Worm (Caenorhabditis elegans) whole organism, L4 larva: ENCODE results near the gene acdh-13.

Source experiments
- D1046.2 ChIP-seq: fragments of 200-800 bp; sonication (Bioruptor generic); IDR thresholded peaks from 2 replicates; pipeline ENCODE4 v1.3.6; 2022; ENCODE audit warnings: missing genetic modification characterization, missing compliant biosample characterization
- F10B5.3 ChIP-seq: sonication (generic microtip); optimal IDR thresholded peaks from 2 replicates; lab custom pipeline; 2016; ENCODE audit warnings: mild to moderate bottlenecking, missing genetic modification characterization, missing compliant biosample characterization
- F26F4.8 ChIP-seq: fragments of 200-800 bp; sonication (Bioruptor generic); conservative IDR thresholded peaks from 2 replicates; pipeline ENCODE4 v1.3.6; 2022; ENCODE audit warnings: missing genetic modification characterization, missing compliant biosample characterization
- Y5F2A.4 ChIP-seq: fragments of 200-800 bp; sonication (Bioruptor generic); optimal IDR thresholded peaks from 2 replicates; lab custom pipeline; 2018; ENCODE audit warnings: mild to moderate bottlenecking, missing genetic modification characterization, missing compliant biosample characterization
- Y75B8A.6 ChIP-seq: fragments of 200-800 bp; sonication (Bioruptor generic); IDR thresholded peaks from 2 replicates; pipeline ENCODE4 v1.3.6; 2022; ENCODE audit warnings: missing genetic modification reagents, missing genetic modification characterization, missing compliant biosample characterization
- ZK546.5 ChIP-seq, 2 experiments: sonication (generic microtip); optimal IDR thresholded peaks; 2 replicates each; lab custom pipeline; 2017; ENCODE audit warnings: missing biosample characterization in 2 of 2, missing genetic modification characterization in 2 of 2
- ama-1 ChIP-seq: fragments of 150-350 bp; optimal IDR thresholded peaks from 2 replicates; lab custom pipeline; 2014; ENCODE audit warnings: inconsistent platforms, mixed read lengths
- arid-1 ChIP-seq: fragments of 200-800 bp; sonication (Bioruptor generic); conservative IDR thresholded peaks from 2 replicates; pipeline ENCODE4 v1.3.6; 2022; ENCODE audit warnings: missing genetic modification reagents, missing genetic modification characterization, missing compliant biosample characterization
- ceh-28 ChIP-seq: fragments of 150-350 bp; optimal IDR thresholded peaks from 2 replicates; lab custom pipeline; 2014; ENCODE audit warnings: missing biosample characterization, missing genetic modification reagents, missing genetic modification characterization
- cey-2 ChIP-seq: sonication (generic microtip); optimal IDR thresholded peaks from 3 replicates; lab custom pipeline; 2017; ENCODE audit warnings: missing genetic modification characterization, mild to moderate bottlenecking, missing compliant biosample characterization, antibody characterized with exemption, borderline replicate concordance; ENCODE audit not compliant: insufficient read depth
- daf-12 ChIP-seq: fragments of 150-350 bp; optimal IDR thresholded peaks from 2 replicates; lab custom pipeline; 2014; ENCODE audit warnings: missing biosample characterization, missing genetic modification reagents, missing genetic modification characterization
- daf-16 ChIP-seq, 3 experiments: sonication (generic microtip); optimal IDR thresholded peaks; 2 replicates each; lab custom pipeline; 2016 to 2017; ENCODE audit warnings: missing genetic modification characterization in 3 of 3, missing genetic modification reagents in 3 of 3, mild to moderate bottlenecking in 2 of 3, missing compliant biosample characterization in 2 of 3, missing biosample characterization in 1 of 3, moderate library complexity in 1 of 3
- daf-19 ChIP-seq: fragments of 200-800 bp; sonication (Bioruptor generic); conservative IDR thresholded peaks from 2 replicates; pipeline ENCODE4 v1.3.6; 2022; ENCODE audit warnings: missing genetic modification characterization, missing compliant biosample characterization
- dmd-8 ChIP-seq: fragments of 200-800 bp; sonication (Bioruptor generic); IDR thresholded peaks from 2 replicates; pipeline ENCODE4 v1.3.6; 2022; ENCODE audit warnings: missing genetic modification characterization, missing compliant biosample characterization
- dmd-9 ChIP-seq: fragments of 200-800 bp; sonication (Bioruptor generic); IDR thresholded peaks from 2 replicates; pipeline ENCODE4 v1.3.6; 2022; ENCODE audit warnings: missing genetic modification reagents, missing genetic modification characterization, missing compliant biosample characterization
- dpl-1 ChIP-seq: fragments of 150-350 bp; optimal IDR thresholded peaks from 2 replicates; lab custom pipeline; 2014; ENCODE audit warnings: missing biosample characterization, missing genetic modification reagents, missing genetic modification characterization
- dve-1 ChIP-seq: sonication (generic microtip); optimal IDR thresholded peaks from 2 replicates; lab custom pipeline; 2017; ENCODE audit warnings: antibody characterized with exemption, mild to moderate bottlenecking, missing genetic modification characterization, missing compliant biosample characterization; ENCODE audit not compliant: insufficient read depth
- egl-27 ChIP-seq: sonication (generic microtip); optimal IDR thresholded peaks from 3 replicates; lab custom pipeline; 2017; ENCODE audit warnings: missing biosample characterization, missing genetic modification reagents, missing genetic modification characterization
- egl-43 ChIP-seq: fragments of 200-800 bp; sonication (Bioruptor generic); IDR thresholded peaks from 2 replicates; pipeline ENCODE4 v1.3.6; 2022; ENCODE audit warnings: missing genetic modification reagents, missing genetic modification characterization, missing compliant biosample characterization
- fkh-10 ChIP-seq: fragments of 150-350 bp; optimal IDR thresholded peaks from 2 replicates; lab custom pipeline; 2014; ENCODE audit warnings: missing biosample characterization, missing genetic modification reagents, missing genetic modification characterization
- hlh-11 ChIP-seq: fragments of 200-800 bp; sonication (Bioruptor generic); optimal IDR thresholded peaks from 2 replicates; lab custom pipeline; 2018; ENCODE audit warnings: mild to moderate bottlenecking, missing genetic modification characterization, missing compliant biosample characterization
- hlh-30 ChIP-seq: sonication (generic microtip); optimal IDR thresholded peaks from 2 replicates; lab custom pipeline; 2017; ENCODE audit warnings: antibody characterized with exemption, mild to moderate bottlenecking, missing genetic modification characterization, missing compliant biosample characterization; ENCODE audit not compliant: insufficient read depth
- hmg-1.1 ChIP-seq: fragments of 200-800 bp; sonication (Bioruptor generic); IDR thresholded peaks from 2 replicates; pipeline ENCODE4 v1.3.6; 2022; ENCODE audit warnings: missing genetic modification reagents, missing genetic modification characterization, missing compliant biosample characterization
- madf-5 ChIP-seq, 2 experiments: fragments of 200-800 bp; sonication (Bioruptor generic); IDR thresholded peaks; 2 replicates each; pipeline ENCODE4 v1.3.6; 2022; ENCODE audit warnings: missing compliant biosample characterization in 2 of 2, missing genetic modification characterization in 2 of 2
- mdt-29 ChIP-seq: fragments of 200-800 bp; sonication (Bioruptor generic); IDR thresholded peaks from 2 replicates; pipeline ENCODE4 v1.3.6; 2022; ENCODE audit warnings: missing genetic modification reagents, missing genetic modification characterization, missing compliant biosample characterization
- mep-1 ChIP-seq: fragments of 150-350 bp; sonication (generic microtip); optimal IDR thresholded peaks from 3 replicates; lab custom pipeline; 2014; ENCODE audit warnings: missing biosample characterization, missing genetic modification characterization
- mxl-2 ChIP-seq: fragments of 200-800 bp; sonication (Bioruptor generic); conservative IDR thresholded peaks from 2 replicates; pipeline ENCODE4 v1.3.6; 2022; ENCODE audit warnings: missing genetic modification reagents, missing genetic modification characterization, missing compliant biosample characterization
- nhr-102 ChIP-seq: sonication (generic microtip); optimal IDR thresholded peaks from 2 replicates; lab custom pipeline; 2016; ENCODE audit warnings: mild to moderate bottlenecking, missing genetic modification characterization, moderate library complexity, missing compliant biosample characterization
- nhr-11 ChIP-seq: fragments of 150-350 bp; optimal IDR thresholded peaks from 2 replicates; lab custom pipeline; 2014; ENCODE audit warnings: missing biosample characterization, missing genetic modification characterization
- nhr-111 ChIP-seq: fragments of 200-800 bp; sonication (Bioruptor generic); optimal IDR thresholded peaks from 2 replicates; lab custom pipeline; 2018; ENCODE audit warnings: mild to moderate bottlenecking, missing genetic modification characterization, missing compliant biosample characterization
- nhr-237 ChIP-seq: sonication (generic microtip); optimal IDR thresholded peaks from 2 replicates; lab custom pipeline; 2017; ENCODE audit warnings: missing biosample characterization, missing genetic modification characterization
- nhr-28 ChIP-seq: fragments of 150-350 bp; optimal IDR thresholded peaks from 2 replicates; lab custom pipeline; 2014; ENCODE audit warnings: missing biosample characterization, missing genetic modification characterization
- nhr-48 ChIP-seq: sonication (generic microtip); optimal IDR thresholded peaks from 2 replicates; lab custom pipeline; 2016; ENCODE audit warnings: mild to moderate bottlenecking, missing genetic modification characterization, missing compliant biosample characterization
- nhr-6 ChIP-seq: fragments of 150-350 bp; optimal IDR thresholded peaks from 2 replicates; lab custom pipeline; 2014; ENCODE audit warnings: missing biosample characterization, missing genetic modification characterization
- nhr-76 ChIP-seq: fragments of 150-350 bp; optimal IDR thresholded peaks from 2 replicates; lab custom pipeline; 2014; ENCODE audit warnings: missing biosample characterization, missing genetic modification characterization
- pha-4 ChIP-seq, 2 experiments: fragments of 150-350 bp in 1 of 2; fragments of 200-800 bp in 1 of 2; sonication (Bioruptor generic) in 1 of 2; IDR thresholded peaks in 1 of 2; optimal IDR thresholded peaks in 1 of 2; 2 replicates each; pipeline versions ENCODE4 v1.3.6 to Lab custom; 2014 to 2022; ENCODE audit warnings: missing genetic modification characterization in 2 of 2, missing genetic modification reagents in 2 of 2, missing biosample characterization in 1 of 2, missing compliant biosample characterization in 1 of 2
- pqm-1 ChIP-seq: sonication (generic microtip); optimal IDR thresholded peaks from 2 replicates; lab custom pipeline; 2017; ENCODE audit warnings: missing biosample characterization, missing genetic modification characterization
- saeg-2 ChIP-seq: fragments of 200-800 bp; sonication (Bioruptor generic); IDR thresholded peaks from 2 replicates; pipeline ENCODE4 v1.3.6; 2022; ENCODE audit warnings: missing genetic modification reagents, missing genetic modification characterization, missing compliant biosample characterization
- set-16 ChIP-seq: fragments of 200-800 bp; sonication (Bioruptor generic); IDR thresholded peaks from 2 replicates; pipeline ENCODE4 v1.3.6; 2022; ENCODE audit warnings: missing genetic modification reagents, missing genetic modification characterization, missing compliant biosample characterization
- snpc-4 ChIP-seq: fragments of 150-350 bp; optimal IDR thresholded peaks from 2 replicates; lab custom pipeline; 2014; ENCODE audit warnings: missing biosample characterization, missing genetic modification characterization
- spr-1 ChIP-seq: sonication (generic microtip); optimal IDR thresholded peaks from 2 replicates; lab custom pipeline; 2016; ENCODE audit warnings: mild to moderate bottlenecking, missing genetic modification characterization, missing compliant biosample characterization
- tag-97 ChIP-seq: fragments of 200-800 bp; sonication (Bioruptor generic); IDR thresholded peaks from 2 replicates; pipeline ENCODE4 v1.3.6; 2022; ENCODE audit warnings: missing genetic modification characterization, missing compliant biosample characterization
- tra-1 ChIP-seq: fragments of 200-800 bp; sonication (Bioruptor generic); IDR thresholded peaks from 2 replicates; pipeline ENCODE4 v1.3.6; 2022; ENCODE audit warnings: missing genetic modification reagents, missing genetic modification characterization, missing compliant biosample characterization
- unc-130 ChIP-seq: sonication (generic microtip); optimal IDR thresholded peaks from 2 replicates; lab custom pipeline; 2016; ENCODE audit warnings: missing genetic modification reagents, missing genetic modification characterization, missing compliant biosample characterization
- unc-39 ChIP-seq: sonication (generic microtip); optimal IDR thresholded peaks from 2 replicates; lab custom pipeline; 2017; ENCODE audit warnings: missing biosample characterization, missing genetic modification characterization
- vab-7 ChIP-seq: fragments of 200-800 bp; sonication (Bioruptor generic); IDR thresholded peaks from 2 replicates; pipeline ENCODE4 v1.3.6; 2022; ENCODE audit warnings: missing genetic modification reagents, missing genetic modification characterization, missing compliant biosample characterization
- zfp-2 ChIP-seq: sonication (generic microtip); optimal IDR thresholded peaks from 2 replicates; lab custom pipeline; 2016; ENCODE audit warnings: mild to moderate bottlenecking, missing genetic modification characterization, missing compliant biosample characterization
- zfp-3 ChIP-seq: fragments of 200-800 bp; sonication (Bioruptor generic); conservative IDR thresholded peaks from 2 replicates; pipeline ENCODE4 v1.3.6; 2022; ENCODE audit warnings: missing genetic modification reagents, missing genetic modification characterization, missing compliant biosample characterization
- zip-11 ChIP-seq: fragments of 200-800 bp; sonication (Bioruptor generic); IDR thresholded peaks from 2 replicates; pipeline ENCODE4 v1.3.6; 2022; ENCODE audit warnings: missing genetic modification characterization, missing compliant biosample characterization
- zip-2 ChIP-seq: fragments of 150-350 bp; optimal IDR thresholded peaks from 2 replicates; lab custom pipeline; 2014; ENCODE audit warnings: missing biosample characterization, missing genetic modification characterization
- ztf-11 ChIP-seq: fragments of 150-350 bp; optimal IDR thresholded peaks from 2 replicates; lab custom pipeline; 2014; ENCODE audit warnings: missing biosample characterization, missing genetic modification characterization

acdh-13 gene

ce11 chrIV:8534997-8535414 lies 36.4 kb upstream of the acdh-13 start (continued):
- TF ChIP-seq daf-19 (GFP tag; lab: Robert Waterston, UW): no peak
- peak; percentile 88 for TF ChIP-seq nhr-48
- peak; percentile 35 for TF ChIP-seq pqm-1 (tag; lab: Kevin White, UChicago)
- TF ChIP-seq nhr-6 (tag; lab: Kevin White, UChicago): no peak
- no peak for TF ChIP-seq spr-1
- TF ChIP-seq saeg-2 (GFP tag; lab: Robert Waterston, UW): no peak
- TF ChIP-seq zfp-3 (GFP tag; lab: Robert Waterston, UW): no peak
- TF ChIP-seq zip-11: no peak
- TF ChIP-seq daf-16 (GFP tag; optimal IDR thresholded peaks at IDR 0.05; lab: Kevin White, UChicago): peak in 1 of 2 experiments; percentile 28
- peak; percentile 83 for TF ChIP-seq daf-16 (tag; optimal IDR thresholded peaks at IDR 0.05; lab: Kevin White, UChicago)
- TF ChIP-seq ZK546.5 (tag; optimal IDR thresholded peaks at IDR 0.05; lab: Kevin White, UChicago): no peak
- TF ChIP-seq vab-7 (GFP tag; lab: Robert Waterston, UW): no peak
- peak; percentile 69 for TF ChIP-seq nhr-76 (tag; lab: Kevin White, UChicago)
- TF ChIP-seq dmd-9 (GFP tag; lab: Robert Waterston, UW): no peak
- peak; percentile 91 for TF ChIP-seq hlh-11 (tag; lab: Kevin White, UChicago)
- TF ChIP-seq snpc-4: no peak
- TF ChIP-seq tag-97: no peak
- TF ChIP-seq fkh-10: no peak
- no peak for TF ChIP-seq D1046.2
- peak; percentile 92 for TF ChIP-seq cey-2 (tag; lab: Kevin White, UChicago)
- TF ChIP-seq Y75B8A.6 (GFP tag; lab: Robert Waterston, UW): no peak
- no peak for TF ChIP-seq nhr-102 (tag; lab: Kevin White, UChicago)
- TF ChIP-seq nhr-111: no peak
- TF ChIP-seq arid-1 (GFP tag; lab: Robert Waterston, UW): no peak
- no peak for TF ChIP-seq pha-4 (GFP tag; IDR thresholded peaks at IDR 0.05; lab: Robert Waterston, UW)
- TF ChIP-seq pha-4 (tag; optimal IDR thresholded peaks at IDR 0.05; lab: Kevin White, UChicago): no peak
- TF ChIP-seq madf-5 (GFP tag; IDR thresholded peaks at IDR 0.05; lab: Robert Waterston, UW): no peak
- TF ChIP-seq unc-130: no peak
- TF ChIP-seq nhr-237 (tag; lab: Kevin White, UChicago): no peak
- no peak for TF ChIP-seq set-16 (GFP tag; lab: Robert Waterston, UW)
- peak; percentile 8 for TF ChIP-seq dpl-1 (GFP tag; lab: Kevin White, UChicago)
- TF ChIP-seq unc-39 (tag; lab: Kevin White, UChicago): no peak
- TF ChIP-seq ceh-28: no peak
- TF ChIP-seq hlh-30 (tag; lab: Kevin White, UChicago): peak; percentile 92
- no peak for TF ChIP-seq daf-12 (tag; lab: Kevin White, UChicago)
- TF ChIP-seq mep-1 (tag; lab: Kevin White, UChicago): peak; percentile 54
- TF ChIP-seq mdt-29 (GFP tag; lab: Robert Waterston, UW): no peak
- no peak for TF ChIP-seq Y5F2A.4 (GFP tag; lab: Kevin White, UChicago)
- TF ChIP-seq F10B5.3 (tag; lab: Kevin White, UChicago): no peak
- peak; percentile 80 for TF ChIP-seq nhr-28 (tag; lab: Kevin White, UChicago)
- no peak for TF ChIP-seq egl-43 (GFP tag; lab: Robert Waterston, UW)
- no peak for TF ChIP-seq dmd-8
- no peak for TF ChIP-seq ama-1 (lab: Kevin White, UChicago)
- no peak for TF ChIP-seq F26F4.8 (GFP tag; lab: Robert Waterston, UW)
- no peak for TF ChIP-seq nhr-11
- TF ChIP-seq zip-2 (tag; lab: Kevin White, UChicago): no peak
- TF ChIP-seq dve-1 (tag; lab: Kevin White, UChicago): peak; percentile 87
- TF ChIP-seq egl-27 (tag; lab: Kevin White, UChicago): no peak
- peak; percentile 80 for TF ChIP-seq mxl-2 (GFP tag; lab: Robert Waterston, UW)
- peak; percentile 40; the same call in 1 of the 2 replicates for TF ChIP-seq tra-1 (GFP tag; lab: Robert Waterston, UW)
- TF ChIP-seq ztf-11 (tag; lab: Kevin White, UChicago): no peak
- no peak for TF ChIP-seq zfp-2 (tag; lab: Kevin White, UChicago)
- peak; percentile 42 for TF ChIP-seq hmg-1.1 (GFP tag; lab: Robert Waterston, UW)
